Worm (Caenorhabditis elegans) whole organism, L1 larva: ENCODE measurements around the gene C01G10.18.
A peak's percentile ranks its signal among the peaks of the same experiment; 100 is the strongest.

ENCODE experiments used
- C04F5.9 ChIP-seq: sonication (generic microtip); optimal IDR thresholded peaks from 2 replicates; lab custom pipeline; 2016; ENCODE audit warnings: missing genetic modification characterization, missing compliant biosample characterization
- C16A3.4 ChIP-seq: fragments of 150-350 bp; optimal IDR thresholded peaks from 2 replicates; lab custom pipeline; 2014; ENCODE audit warnings: missing biosample characterization, missing genetic modification characterization
- aha-1 ChIP-seq: fragments of 150-350 bp; optimal IDR thresholded peaks from 2 replicates; lab custom pipeline; 2014; ENCODE audit warnings: missing biosample characterization, missing genetic modification characterization
- ceh-88 ChIP-seq: fragments of 200-800 bp; sonication (Bioruptor generic); IDR thresholded peaks from 2 replicates; pipeline ENCODE4 v1.3.6; 2022; ENCODE audit warnings: missing genetic modification characterization, missing compliant biosample characterization
- ceh-90 ChIP-seq: sonication (generic microtip); optimal IDR thresholded peaks from 2 replicates; lab custom pipeline; 2016; ENCODE audit warnings: missing genetic modification characterization, missing compliant biosample characterization
- dpl-1 ChIP-seq, 3 experiments: fragments of 150-350 bp in 2 of 3; sonication (generic microtip) in 1 of 3; optimal IDR thresholded peaks; 2 replicates each; lab custom pipeline; 2014 to 2017; ENCODE audit warnings: missing biosample characterization in 3 of 3, missing genetic modification characterization in 3 of 3, missing genetic modification reagents in 3 of 3
- dsc-1 ChIP-seq: sonication (generic microtip); optimal IDR thresholded peaks from 2 replicates; lab custom pipeline; 2016; ENCODE audit warnings: mild to moderate bottlenecking, missing genetic modification characterization, missing compliant biosample characterization
- efl-1 ChIP-seq, 4 experiments: fragments of 150-350 bp; optimal IDR thresholded peaks in 3 of 4; peaks in 1 of 4; 1 replicate in 1 of 4; 2 replicates in 3 of 4; lab custom pipeline; 2014; ENCODE audit warnings: missing biosample characterization in 2 of 4, missing genetic modification characterization in 2 of 4, missing genetic modification reagents in 2 of 4
- efl-3 ChIP-seq: fragments of 200-800 bp; sonication (Bioruptor generic); optimal IDR thresholded peaks from 2 replicates; lab custom pipeline; 2018; ENCODE audit warnings: mild to moderate bottlenecking, missing genetic modification characterization, missing compliant biosample characterization
- egl-27 ChIP-seq, 2 experiments: fragments of 150-350 bp in 1 of 2; sonication (generic microtip); optimal IDR thresholded peaks; 3 replicates each; lab custom pipeline; 2017 to 2018; ENCODE audit warnings: missing biosample characterization in 2 of 2, missing genetic modification characterization in 2 of 2, missing genetic modification reagents in 2 of 2
- elt-3 ChIP-seq, 6 experiments: fragments of 150-350 bp in 1 of 6; sonication (generic microtip); optimal IDR thresholded peaks; 2 replicates each; lab custom pipeline; 2017 to 2018; ENCODE audit warnings: missing biosample characterization in 6 of 6, missing genetic modification characterization in 6 of 6, inconsistent platforms in 1 of 6
- hpl-2 ChIP-seq: fragments of 150-350 bp; optimal IDR thresholded peaks from 2 replicates; lab custom pipeline; 2014; ENCODE audit warnings: missing biosample characterization, missing genetic modification reagents, missing genetic modification characterization
- irx-1 ChIP-seq: sonication (generic microtip); optimal IDR thresholded peaks from 2 replicates; lab custom pipeline; 2016; ENCODE audit warnings: missing genetic modification characterization, missing compliant biosample characterization
- lin-13 ChIP-seq: fragments of 150-350 bp; optimal IDR thresholded peaks from 2 replicates; lab custom pipeline; 2014; ENCODE audit warnings: missing biosample characterization, missing genetic modification reagents, missing genetic modification characterization
- lin-39 ChIP-seq: fragments of 150-350 bp; optimal IDR thresholded peaks from 2 replicates; lab custom pipeline; 2014; ENCODE audit warnings: missing biosample characterization, missing genetic modification reagents, missing genetic modification characterization
- lsy-2 ChIP-seq, 2 experiments: fragments of 150-350 bp; optimal IDR thresholded peaks; 2 replicates each; lab custom pipeline; 2014; ENCODE audit warnings: missing biosample characterization in 2 of 2, missing genetic modification characterization in 2 of 2
- mab-9 ChIP-seq: fragments of 200-800 bp; sonication (Bioruptor generic); IDR thresholded peaks from 2 replicates; pipeline ENCODE4 v1.3.6; 2022; ENCODE audit warnings: missing genetic modification reagents, missing genetic modification characterization, missing compliant biosample characterization
- mdl-1 ChIP-seq, 2 experiments: fragments of 150-350 bp; optimal IDR thresholded peaks; 2 replicates each; lab custom pipeline; 2014 to 2017; ENCODE audit warnings: missing biosample characterization in 2 of 2, missing genetic modification characterization in 2 of 2, inconsistent platforms in 1 of 2
- nhr-12 ChIP-seq: sonication (generic microtip); optimal IDR thresholded peaks from 2 replicates; lab custom pipeline; 2017; ENCODE audit warnings: missing biosample characterization, missing genetic modification characterization
- nhr-237 ChIP-seq: fragments of 150-350 bp; optimal IDR thresholded peaks from 2 replicates; lab custom pipeline; 2014; ENCODE audit warnings: missing biosample characterization, missing genetic modification characterization
- nhr-47 ChIP-seq: sonication (generic microtip); optimal IDR thresholded peaks from 2 replicates; lab custom pipeline; 2016; ENCODE audit warnings: mild to moderate bottlenecking, missing genetic modification characterization, moderate library complexity, missing compliant biosample characterization
- nhr-71 ChIP-seq: sonication (generic microtip); optimal IDR thresholded peaks from 2 replicates; lab custom pipeline; 2016; ENCODE audit warnings: mild to moderate bottlenecking, missing genetic modification characterization, moderate library complexity, missing compliant biosample characterization
- nhr-85 ChIP-seq: sonication (generic microtip); peaks from one replicate; lab custom pipeline; 2016; ENCODE audit warnings: missing genetic modification characterization, inconsistent platforms, missing compliant biosample characterization
- nhr-90 ChIP-seq: sonication (generic microtip); optimal IDR thresholded peaks from 2 replicates; lab custom pipeline; 2016; ENCODE audit warnings: mild to moderate bottlenecking, missing genetic modification characterization, missing compliant biosample characterization; ENCODE audit not compliant: poor library complexity
- pag-3 ChIP-seq: sonication (generic microtip); optimal IDR thresholded peaks from 2 replicates; lab custom pipeline; 2017; ENCODE audit warnings: missing genetic modification characterization, mild to moderate bottlenecking, missing compliant biosample characterization, antibody characterized with exemption, borderline replicate concordance; ENCODE audit not compliant: insufficient read depth
- skn-1 ChIP-seq: fragments of 150-350 bp; optimal IDR thresholded peaks from 2 replicates; lab custom pipeline; 2014; ENCODE audit warnings: missing biosample characterization, missing genetic modification characterization
- sox-4 ChIP-seq: sonication (generic microtip); optimal IDR thresholded peaks from 2 replicates; lab custom pipeline; 2016; ENCODE audit warnings: missing genetic modification characterization, missing compliant biosample characterization
- sup-37 ChIP-seq: fragments of 200-800 bp; sonication (Bioruptor generic); optimal IDR thresholded peaks from 2 replicates; lab custom pipeline; 2018; ENCODE audit warnings: mild to moderate bottlenecking, missing genetic modification characterization, missing compliant biosample characterization
- swsn-7 ChIP-seq: sonication (generic microtip); optimal IDR thresholded peaks from 2 replicates; lab custom pipeline; 2016; ENCODE audit warnings: missing genetic modification characterization, missing compliant biosample characterization
- unc-130 ChIP-seq: fragments of 150-350 bp; optimal IDR thresholded peaks from 2 replicates; lab custom pipeline; 2017; ENCODE audit warnings: missing biosample characterization, missing genetic modification characterization, inconsistent platforms
- unc-98 ChIP-seq: fragments of 200-800 bp; sonication (Bioruptor generic); IDR thresholded peaks from 2 replicates; pipeline ENCODE4 v1.3.6; 2022; ENCODE audit warnings: missing genetic modification characterization, missing compliant biosample characterization
- vab-15 ChIP-seq: sonication (generic microtip); optimal IDR thresholded peaks from 2 replicates; lab custom pipeline; 2017; ENCODE audit warnings: missing genotype, mild to moderate bottlenecking, missing genetic modification characterization, missing compliant biosample characterization
- ztf-11 ChIP-seq, 2 experiments: sonication (generic microtip); optimal IDR thresholded peaks; 2 replicates each; lab custom pipeline; 2016 to 2017; ENCODE audit warnings: missing genetic modification characterization in 2 of 2, missing biosample characterization in 1 of 2, missing compliant biosample characterization in 1 of 2

Gene C01G10.18

ce11 chrV:15058423-15058822, 30.1 kb downstream of the C01G10.18 start:
- TF ChIP-seq nhr-12 (no peak), nhr-85 (tag; lab: Kevin White, UChicago) (peak; percentile 34)

- TF ChIP-seq hpl-2 (GFP tag; lab: Kevin White, UChicago) (no peak), dsc-1 (tag; lab: Kevin White, UChicago) (no peak), egl-27 (tag; optimal IDR thresholded peaks at IDR 0.05; lab: Kevin White, UChicago) (no peak), skn-1 (tag; lab: Kevin White, UChicago) (no peak), nhr-71 (no peak), efl-1 (optimal IDR thresholded peaks at IDR 0.05; lab: Kevin White, UChicago) (no peak), efl-1 (GFP tag; optimal IDR thresholded peaks at IDR 0.05 in 1 of 2; lab: Kevin White, UChicago) (no peak), efl-3 (GFP tag; lab: Kevin White, UChicago) (no peak), lsy-2 (tag; optimal IDR thresholded peaks at IDR 0.05; lab: Kevin White, UChicago) (no peak), lin-39 (no peak), mdl-1 (tag; optimal IDR thresholded peaks at IDR 0.05; lab: Kevin White, UChicago) (no peak), aha-1 (no peak)
Measured at ce11 chrV:15057724-15058123, 30.8 kb downstream of the C01G10.18 start.

ce11 chrV:15056346-15056839, 32.1 kb downstream of the C01G10.18 start:
- TF ChIP-seq unc-98 (GFP tag; lab: Robert Waterston, UW) (no peak), C16A3.4 (tag; lab: Kevin White, UChicago) (no peak), nhr-47 (tag; lab: Kevin White, UChicago) (no peak), pag-3 (tag; lab: Kevin White, UChicago) (no peak), ztf-11 (tag; optimal IDR thresholded peaks at IDR 0.05; lab: Kevin White, UChicago) (no peak), sox-4 (tag; lab: Kevin White, UChicago) (no peak), irx-1 (no peak), lin-13 (GFP tag; lab: Kevin White, UChicago) (no peak)

- no peak for TF ChIP-seq elt-3 (tag; optimal IDR thresholded peaks at IDR 0.05; lab: Kevin White, UChicago)
- TF ChIP-seq efl-1 (optimal IDR thresholded peaks at IDR 0.05; lab: Kevin White, UChicago) = no peak
- peak in 1 of 2 experiments; percentile 49 for TF ChIP-seq efl-1 (GFP tag; optimal IDR thresholded peaks at IDR 0.05 in 1 of 2; lab: Kevin White, UChicago)
- no peak for TF ChIP-seq swsn-7 (tag; lab: Kevin White, UChicago)
- no peak for TF ChIP-seq ceh-90 (tag; lab: Kevin White, UChicago)
- TF ChIP-seq vab-15 (tag; lab: Kevin White, UChicago) = no peak
- no peak for TF ChIP-seq ceh-88
- no peak for TF ChIP-seq nhr-90 (tag; lab: Kevin White, UChicago)
- TF ChIP-seq C04F5.9 (tag; lab: Kevin White, UChicago) = no peak
Measured at ce11 chrV:15055873-15056272, 32.6 kb downstream of the C01G10.18 start, which contains the start of gene C25D7.16. Gene C25D7.16 (plus strand): TSS chrV:15056173.

ce11 chrV:15054733-15055132, 33.8 kb downstream of the C01G10.18 start:
- TF ChIP-seq mab-9 (GFP tag; lab: Robert Waterston, UW) = no peak
- no peak for TF ChIP-seq nhr-237 (tag; lab: Kevin White, UChicago)
- no peak for TF ChIP-seq sup-37 (GFP tag; lab: Kevin White, UChicago)
- no peak for TF ChIP-seq dpl-1 (GFP tag; optimal IDR thresholded peaks at IDR 0.05; lab: Kevin White, UChicago)
- no peak for TF ChIP-seq unc-130 (tag; lab: Kevin White, UChicago)
- TF ChIP-seq, all 84 proteins: peak for 0
